Worm (Caenorhabditis elegans) whole organism, young adult: Measurements from ENCODE around the gene srt-19.

ENCODE experiments used
- F37B4.10 ChIP-seq: fragments of 200-800 bp; sonication (Bioruptor generic); IDR thresholded peaks from 2 replicates; pipeline ENCODE4 v1.3.6; 2022; ENCODE audit warnings: missing genetic modification characterization, missing compliant biosample characterization
- ceh-40 ChIP-seq: fragments of 200-800 bp; sonication (Bioruptor generic); IDR thresholded peaks from 2 replicates; pipeline ENCODE4 v1.3.6; 2022; ENCODE audit warnings: missing genetic modification characterization, missing compliant biosample characterization
- lin-26 ChIP-seq: fragments of 200-800 bp; sonication (Bioruptor generic); IDR thresholded peaks from 2 replicates; pipeline ENCODE4 v1.3.6; 2022; ENCODE audit warnings: missing genetic modification reagents, missing genetic modification characterization, missing compliant biosample characterization
- zfh-2 ChIP-seq: fragments of 200-800 bp; sonication (Bioruptor generic); conservative IDR thresholded peaks from 2 replicates; pipeline ENCODE4 v1.3.6; 2022; ENCODE audit warnings: missing genetic modification reagents, missing genetic modification characterization, missing compliant biosample characterization

- no peak for TF ChIP-seq F37B4.10 (GFP tag; lab: Robert Waterston, UW)
- TF ChIP-seq lin-26 = no peak
- TF ChIP-seq zfh-2 (GFP tag; lab: Robert Waterston, UW) = no peak
- no peak for TF ChIP-seq ceh-40
Measured at ce11 chrV:4240292-4240691, 44.5 kb upstream of the srt-19 start, which contains the start of gene srh-204.
